Worm (Caenorhabditis elegans) whole organism, late embryonic: ENCODE measurements around the gene gei-6.

Experiments used
- C38D4.7 ChIP-seq: fragments of 200-800 bp; sonication (Bioruptor generic); optimal IDR thresholded peaks from 2 replicates; lab custom pipeline; 2018; ENCODE audit warnings: mild to moderate bottlenecking, missing genetic modification characterization, moderate library complexity, missing compliant biosample characterization
- F13H6.1 ChIP-seq: sonication (generic microtip); optimal IDR thresholded peaks from 2 replicates; lab custom pipeline; 2016; ENCODE audit warnings: missing genetic modification characterization, missing compliant biosample characterization
- K02D7.2 ChIP-seq: sonication (generic microtip); optimal IDR thresholded peaks from 2 replicates; lab custom pipeline; 2017; ENCODE audit warnings: mild to moderate bottlenecking, missing genetic modification characterization, missing compliant biosample characterization
- Y22D7AL.16 ChIP-seq: sonication (generic microtip); optimal IDR thresholded peaks from 2 replicates; lab custom pipeline; 2016; ENCODE audit warnings: missing genetic modification characterization, missing compliant biosample characterization
- ahr-1 ChIP-seq: sonication (generic microtip); optimal IDR thresholded peaks from 2 replicates; lab custom pipeline; 2016; ENCODE audit warnings: missing genetic modification characterization, missing compliant biosample characterization
- ceh-19 ChIP-seq: fragments of 200-800 bp; sonication (Bioruptor generic); optimal IDR thresholded peaks from 2 replicates; lab custom pipeline; 2018; ENCODE audit warnings: mild to moderate bottlenecking, missing genetic modification characterization, missing compliant biosample characterization
- ceh-2 ChIP-seq: sonication (generic microtip); optimal IDR thresholded peaks from 2 replicates; lab custom pipeline; 2016; ENCODE audit warnings: missing genotype, missing genetic modification characterization, missing compliant biosample characterization
- ceh-30 ChIP-seq: fragments of 150-350 bp; optimal IDR thresholded peaks from 2 replicates; lab custom pipeline; 2014; ENCODE audit warnings: missing biosample characterization, missing genetic modification characterization
- ceh-31 ChIP-seq: sonication (generic microtip); optimal IDR thresholded peaks from 2 replicates; lab custom pipeline; 2016; ENCODE audit warnings: missing genetic modification characterization, missing compliant biosample characterization
- ceh-34 ChIP-seq: sonication (generic microtip); optimal IDR thresholded peaks from 2 replicates; lab custom pipeline; 2016; ENCODE audit warnings: mild to moderate bottlenecking, missing genetic modification characterization, missing compliant biosample characterization
- ceh-45 ChIP-seq: fragments of 200-800 bp; sonication (Bioruptor generic); IDR thresholded peaks from 2 replicates; pipeline ENCODE4 v1.3.6; 2022; ENCODE audit warnings: missing genetic modification reagents, missing genetic modification characterization, missing compliant biosample characterization
- ceh-48 ChIP-seq: sonication (generic microtip); optimal IDR thresholded peaks from 2 replicates; lab custom pipeline; 2016; ENCODE audit warnings: missing genetic modification characterization, inconsistent platforms, missing compliant biosample characterization
- ceh-6 ChIP-seq: fragments of 200-800 bp; sonication (Bioruptor generic); optimal IDR thresholded peaks from 2 replicates; lab custom pipeline; 2018; ENCODE audit warnings: mild to moderate bottlenecking, missing genetic modification characterization, missing compliant biosample characterization
- dve-1 ChIP-seq: sonication (generic microtip); optimal IDR thresholded peaks from 2 replicates; lab custom pipeline; 2017; ENCODE audit warnings: antibody characterized with exemption, mild to moderate bottlenecking, missing genetic modification characterization, missing compliant biosample characterization
- elt-4 ChIP-seq: sonication (generic microtip); optimal IDR thresholded peaks from 2 replicates; lab custom pipeline; 2016; ENCODE audit warnings: missing genetic modification characterization, missing compliant biosample characterization
- eyg-1 ChIP-seq: sonication (generic microtip); optimal IDR thresholded peaks from 2 replicates; lab custom pipeline; 2016; ENCODE audit warnings: missing genotype, missing genetic modification characterization, missing compliant biosample characterization
- fkh-10 ChIP-seq: fragments of 150-350 bp; optimal IDR thresholded peaks from 2 replicates; lab custom pipeline; 2014; ENCODE audit warnings: missing biosample characterization, missing genetic modification reagents, missing genetic modification characterization
- hlh-15 ChIP-seq: sonication (generic microtip); optimal IDR thresholded peaks from 2 replicates; lab custom pipeline; 2016; ENCODE audit warnings: missing genetic modification characterization, missing compliant biosample characterization
- hlh-6 ChIP-seq: sonication (generic microtip); optimal IDR thresholded peaks from 2 replicates; lab custom pipeline; 2016; ENCODE audit warnings: missing genotype, missing genetic modification characterization, missing compliant biosample characterization
- hlh-8 ChIP-seq: sonication (generic microtip); optimal IDR thresholded peaks from 2 replicates; lab custom pipeline; 2016; ENCODE audit warnings: missing genotype, missing genetic modification characterization, missing compliant biosample characterization
- lim-6 ChIP-seq: sonication (generic microtip); optimal IDR thresholded peaks from 2 replicates; lab custom pipeline; 2016; ENCODE audit warnings: missing genetic modification characterization, missing compliant biosample characterization
- madf-2 ChIP-seq: sonication (generic microtip); optimal IDR thresholded peaks from 2 replicates; lab custom pipeline; 2017; ENCODE audit warnings: missing genetic modification characterization, missing compliant biosample characterization
- nfya-1 ChIP-seq: sonication (generic microtip); optimal IDR thresholded peaks from 2 replicates; lab custom pipeline; 2017; ENCODE audit warnings: missing genetic modification characterization, mild to moderate bottlenecking, missing compliant biosample characterization, antibody characterized with exemption, moderate library complexity
- nhr-11 ChIP-seq: fragments of 150-350 bp; optimal IDR thresholded peaks from 2 replicates; lab custom pipeline; 2014; ENCODE audit warnings: missing biosample characterization, missing genetic modification characterization
- npax-4 ChIP-seq: sonication (generic microtip); optimal IDR thresholded peaks from 2 replicates; lab custom pipeline; 2016; ENCODE audit warnings: missing genetic modification characterization, missing compliant biosample characterization
- pat-9 ChIP-seq: fragments of 200-800 bp; sonication (Bioruptor generic); optimal IDR thresholded peaks from 2 replicates; lab custom pipeline; 2018; ENCODE audit warnings: mild to moderate bottlenecking, missing genetic modification characterization, moderate library complexity, missing compliant biosample characterization
- pax-1 ChIP-seq: fragments of 150-350 bp; optimal IDR thresholded peaks from 2 replicates; lab custom pipeline; 2014; ENCODE audit warnings: missing biosample characterization, missing genetic modification characterization
- pha-4 ChIP-seq: fragments of 150-350 bp; optimal IDR thresholded peaks from 2 replicates; lab custom pipeline; 2018; ENCODE audit warnings: missing biosample characterization, missing genetic modification reagents, missing genetic modification characterization
- pqm-1 ChIP-seq: sonication (generic microtip); optimal IDR thresholded peaks from 2 replicates; lab custom pipeline; 2016; ENCODE audit warnings: missing genetic modification characterization, missing compliant biosample characterization
- rnt-1 ChIP-seq: sonication (generic microtip); optimal IDR thresholded peaks from 2 replicates; lab custom pipeline; 2016; ENCODE audit warnings: missing genetic modification characterization, missing compliant biosample characterization
- sdc-2 ChIP-seq: sonication (generic microtip); optimal IDR thresholded peaks from 2 replicates; lab custom pipeline; 2016; ENCODE audit warnings: missing genotype, missing genetic modification characterization, missing compliant biosample characterization
- sox-4 ChIP-seq: sonication (generic microtip); optimal IDR thresholded peaks from 2 replicates; lab custom pipeline; 2017; ENCODE audit warnings: mild to moderate bottlenecking, missing genetic modification characterization, inconsistent platforms, missing compliant biosample characterization
- tbx-2 ChIP-seq: sonication (generic microtip); optimal IDR thresholded peaks from 2 replicates; lab custom pipeline; 2016; ENCODE audit warnings: missing genetic modification characterization, missing compliant biosample characterization
- ttx-3 ChIP-seq: sonication (generic microtip); optimal IDR thresholded peaks from 2 replicates; lab custom pipeline; 2016; ENCODE audit warnings: missing genetic modification reagents, missing genetic modification characterization, missing compliant biosample characterization
- unc-42 ChIP-seq: sonication (generic microtip); optimal IDR thresholded peaks from 2 replicates; lab custom pipeline; 2016; ENCODE audit warnings: missing genotype, missing genetic modification characterization, missing compliant biosample characterization
- unc-55 ChIP-seq: sonication (generic microtip); optimal IDR thresholded peaks from 2 replicates; lab custom pipeline; 2017; ENCODE audit warnings: missing biosample characterization, missing genetic modification reagents, missing genetic modification characterization
- unc-86 ChIP-seq: sonication (generic microtip); optimal IDR thresholded peaks from 2 replicates; lab custom pipeline; 2016; ENCODE audit warnings: missing genetic modification characterization, missing compliant biosample characterization

gei-6 gene

ce11 chrV:7224353-7224752 is 6.3 kb downstream of the gei-6 start:
- TF ChIP-seq lim-6 (tag; lab: Kevin White, UChicago), result no peak
- TF ChIP-seq, all 69 proteins: peak for 0

ce11 chrV:7223941-7224340 is 6.7 kb downstream of the gei-6 start, which contains the start of gene C13F10.1:
C13F10.1 (plus strand) TSS chrV:7224078.
- TF ChIP-seq ttx-3 (tag; lab: Kevin White, UChicago), result no peak
- TF ChIP-seq C38D4.7 (GFP tag; lab: Kevin White, UChicago), result no peak
- peak; percentile 38 for TF ChIP-seq ceh-48 (tag; lab: Kevin White, UChicago)
- TF ChIP-seq hlh-6, result no peak
- TF ChIP-seq pax-1, result no peak
- no peak for TF ChIP-seq hlh-8 (tag; lab: Kevin White, UChicago)
- TF ChIP-seq pat-9 (tag; lab: Kevin White, UChicago), result no peak
- no peak for TF ChIP-seq dve-1 (tag; lab: Kevin White, UChicago)
- TF ChIP-seq npax-4 (tag; lab: Kevin White, UChicago), result no peak
- TF ChIP-seq pqm-1 (tag; lab: Kevin White, UChicago), result no peak
- no peak for TF ChIP-seq sox-4 (tag; lab: Kevin White, UChicago)
- peak; percentile 31 for TF ChIP-seq rnt-1
- TF ChIP-seq hlh-15 (tag; lab: Kevin White, UChicago), result no peak
- peak; percentile 22 for TF ChIP-seq nfya-1 (tag; lab: Kevin White, UChicago)
- peak; percentile 26 for TF ChIP-seq ceh-34 (tag; lab: Kevin White, UChicago)
- no peak for TF ChIP-seq ceh-30 (tag; lab: Kevin White, UChicago)
- peak; percentile 82 for TF ChIP-seq unc-55 (GFP tag; lab: Kevin White, UChicago)
- no peak for TF ChIP-seq unc-86 (tag; lab: Kevin White, UChicago)
- no peak for TF ChIP-seq ceh-45
- TF ChIP-seq ceh-31 (tag; lab: Kevin White, UChicago), result peak; percentile 16
- peak; percentile 46 for TF ChIP-seq unc-42 (tag; lab: Kevin White, UChicago)
- no peak for TF ChIP-seq eyg-1 (tag; lab: Kevin White, UChicago)
- TF ChIP-seq ahr-1 (tag; lab: Kevin White, UChicago), result no peak
- no peak for TF ChIP-seq ceh-2 (tag; lab: Kevin White, UChicago)
- TF ChIP-seq K02D7.2 (tag; lab: Kevin White, UChicago), result no peak
- no peak for TF ChIP-seq Y22D7AL.16
- TF ChIP-seq ceh-6 (GFP tag; lab: Kevin White, UChicago), result no peak

ce11 chrV:7223152-7223551 is 7.5 kb downstream of the gei-6 start, which contains the start of gene C13F10.7:
C13F10.7 (minus strand) TSS chrV:7223252.
- TF ChIP-seq rnt-1 (no peak), pax-1 (no peak), sdc-2 (tag; lab: Kevin White, UChicago) (no peak), tbx-2 (no peak), elt-4 (no peak), K02D7.2 (tag; lab: Kevin White, UChicago) (no peak), pha-4 (tag; lab: Kevin White, UChicago) (no peak), F13H6.1 (tag; lab: Kevin White, UChicago) (no peak), ttx-3 (tag; lab: Kevin White, UChicago) (no peak), ahr-1 (tag; lab: Kevin White, UChicago) (no peak), fkh-10 (GFP tag; lab: Kevin White, UChicago) (no peak)

ce11 chrV:7220973-7221519 is 9.6 kb downstream of the gei-6 start, which contains the start of the genes C13F10.8, C13F10.6 and kxd-1:
C13F10.8 (minus strand) TSS chrV:7221023.
C13F10.6 (minus strand) TSS chrV:7221039.
kxd-1 (plus strand) TSS chrV:7221469.
- TF ChIP-seq nfya-1 (tag; lab: Kevin White, UChicago) (no peak), madf-2 (no peak), ceh-48 (tag; lab: Kevin White, UChicago) (peak; percentile 75), ceh-19 (no peak), nhr-11 (tag; lab: Kevin White, UChicago) (no peak), pqm-1 (tag; lab: Kevin White, UChicago) (no peak), pha-4 (tag; lab: Kevin White, UChicago) (no peak), fkh-10 (GFP tag; lab: Kevin White, UChicago) (no peak)
